Fruit fly (Drosophila melanogaster): ENCODE measurements around the gene brk.

brk gene

DNA sequence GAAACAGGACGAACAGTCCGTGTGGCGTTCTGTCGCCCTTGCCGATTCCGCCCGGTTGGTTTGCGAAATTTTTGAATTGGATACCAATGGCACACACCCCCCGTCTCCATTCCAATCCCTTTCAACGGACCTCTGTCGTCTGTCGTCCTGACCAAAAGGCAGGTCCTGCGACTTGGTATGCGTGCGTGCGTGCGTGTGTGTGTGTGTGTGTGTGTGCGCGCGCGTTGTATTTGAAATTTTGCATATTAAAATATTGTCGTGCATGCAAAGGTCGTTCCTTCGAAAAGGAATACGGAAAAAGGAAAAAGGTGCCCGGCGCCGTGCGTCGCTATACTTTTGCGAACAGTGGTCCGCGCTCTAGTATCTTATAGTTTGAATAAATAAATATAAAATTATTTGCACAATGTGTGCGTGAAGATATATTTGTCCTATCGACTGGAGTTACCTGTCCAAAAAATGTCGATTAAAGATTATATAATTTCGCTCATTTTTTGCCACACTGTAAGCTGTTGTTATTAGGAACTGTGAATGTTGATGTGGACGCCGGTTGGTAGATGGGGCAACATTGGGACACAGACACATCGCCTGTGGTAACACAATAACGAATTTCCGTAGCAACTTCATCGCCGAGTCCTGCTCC, 36.2 kb upstream of the brk start (continued):
- TF ChIP-seq CG13424 (tag; optimal IDR thresholded peaks at IDR 0.05) (peak; percentile 18), CG17912 (GFP tag; optimal IDR thresholded peaks at IDR 0.05) (no peak), ara (GFP tag; IDR thresholded peaks at IDR 0.05) (peak; percentile 18; the same call in 1 of the 2 replicates), CG7839 (tag; optimal IDR thresholded peaks at IDR 0.05) (peak; percentile 33), CG14667 (GFP tag; IDR thresholded peaks at IDR 0.05) (no peak), CG10979 (tag; optimal IDR thresholded peaks at IDR 0.05) (peak; percentile 0), fd102C (GFP tag; optimal IDR thresholded peaks at IDR 0.05) (no peak), dati (GFP tag; IDR thresholded peaks at IDR 0.05) (no peak), jumu (GFP tag; optimal IDR thresholded peaks at IDR 0.05) (no peak), Med (GFP tag) (peak; percentile 59), HLH3B (GFP tag; IDR thresholded peaks at IDR 0.05) (peak; percentile 31; the same call in 1 of the 2 replicates), CG7271 (tag; optimal IDR thresholded peaks at IDR 0.05) (peak; percentile 11), CG43689 (GFP tag; IDR thresholded peaks at IDR 0.05) (no peak), sisA (GFP tag; IDR thresholded peaks at IDR 0.05) (no peak), Rfx (GFP tag; IDR thresholded peaks at IDR 0.05) (0 out of 2 replicates have a peak, but pooled peaks have one; percentile 13), onecut (GFP tag; IDR thresholded peaks at IDR 0.05) (no peak), CG9609 (GFP tag; optimal IDR thresholded peaks at IDR 0.05) (no peak), CG6689 (GFP tag; IDR thresholded peaks at IDR 0.05) (peak; percentile 11; the same call in 1 of the 2 replicates), PHDP (tag; optimal IDR thresholded peaks at IDR 0.05) (no peak), lab (GFP tag; optimal IDR thresholded peaks at IDR 0.05) (peak; percentile 37), CG4707 (GFP tag; optimal IDR thresholded peaks at IDR 0.05) (no peak), CG16863 (GFP tag; optimal IDR thresholded peaks at IDR 0.05) (no peak), pan (optimal IDR thresholded peaks at IDR 0.05) (no peak), pan (GFP tag; optimal IDR thresholded peaks at IDR 0.05 in 1 of 2, IDR thresholded peaks at IDR 0.05 in 1 of 2) (peak in 1 of 2 experiments; percentile 28), bsh (GFP tag; optimal IDR thresholded peaks at IDR 0.05) (peak in 1 of 2 experiments; percentile 12), bigmax (GFP tag; optimal IDR thresholded peaks at IDR 0.05) (no peak), CG18262 (tag; optimal IDR thresholded peaks at IDR 0.05) (peak; percentile 14), trem (tag; optimal IDR thresholded peaks at IDR 0.05) (no peak), Lim3 (GFP tag; IDR thresholded peaks at IDR 0.05) (no peak), sens (GFP tag) (peak; percentile 64), tup (GFP tag; optimal IDR thresholded peaks at IDR 0.05) (no peak), cas (GFP tag; IDR thresholded peaks at IDR 0.05) (no peak), disco-r (GFP tag; optimal IDR thresholded peaks at IDR 0.05) (no peak), CG32532 (GFP tag; IDR thresholded peaks at IDR 0.05) (peak; percentile 38; the same call in 1 of the 2 replicates), shn (GFP tag; optimal IDR thresholded peaks at IDR 0.05) (no peak), Dfd (GFP tag; optimal IDR thresholded peaks at IDR 0.05) (peak; percentile 20 to 96), chinmo (GFP tag; IDR thresholded peaks at IDR 0.05; ENCODE audit: partially characterized antibody) (no peak), Dref (GFP tag; IDR thresholded peaks at IDR 0.05) (no peak), B-H2 (GFP tag; optimal IDR thresholded peaks at IDR 0.05) (no peak), Taf1 (GFP tag; IDR thresholded peaks at IDR 0.05) (no peak), CG12942 (GFP tag; optimal IDR thresholded peaks at IDR 0.05) (no peak), D19A (tag; optimal IDR thresholded peaks at IDR 0.05) (no peak), CG18599 (GFP tag; optimal IDR thresholded peaks at IDR 0.05) (peak; percentile 54), CG8290 (GFP tag; optimal IDR thresholded peaks at IDR 0.05) (no peak), CG8290 (tag; optimal IDR thresholded peaks at IDR 0.05) (no peak), NC2β (GFP tag; optimal IDR thresholded peaks at IDR 0.05) (no peak), Hr39 (optimal IDR thresholded peaks at IDR 0.05) (peak; percentile 96), CG4360 (GFP tag; IDR thresholded peaks at IDR 0.05) (no peak), gfzf (GFP tag; optimal IDR thresholded peaks at IDR 0.05) (no peak), dysf (GFP tag; IDR thresholded peaks at IDR 0.05) (0 out of 3 replicates have a peak, but pooled peaks have one; percentile 45), CG11504 (tag; optimal IDR thresholded peaks at IDR 0.05) (peak; percentile 37)
